Fruit fly (Drosophila melanogaster) whole organism, wandering third instar larva: Measurements from ENCODE around the gene Ca-Ma2d.

Experiments used
- Abd-B ChIP-seq: fragments of >200 bp; optimal IDR thresholded peaks from 2 replicates; lab custom pipeline; 2017; ENCODE audit warnings: missing biosample characterization, missing genetic modification characterization
- CG9705 ChIP-seq: fragments of 200-800 bp; sonication (Bioruptor generic); optimal IDR thresholded peaks from 2 replicates; lab custom pipeline; 2018; ENCODE audit warnings: missing biosample characterization, mild to moderate bottlenecking, missing genetic modification characterization
- Dfd ChIP-seq: fragments of >200 bp; optimal IDR thresholded peaks from 2 replicates; lab custom pipeline; 2017; ENCODE audit warnings: missing biosample characterization, missing genetic modification characterization
- Dif ChIP-seq: fragments of 200-275, 200-300 bp; sonication (Bioruptor generic); optimal IDR thresholded peaks from 2 replicates; lab custom pipeline; 2018; ENCODE audit warnings: missing biosample characterization, missing genetic modification characterization; ENCODE audit not compliant: partially characterized antibody
- Hnf4 ChIP-seq: fragments of 200-800 bp; sonication (Bioruptor generic); optimal IDR thresholded peaks from 2 replicates; lab custom pipeline; 2016; ENCODE audit warnings: missing biosample characterization, mild to moderate bottlenecking, missing genetic modification characterization
- Hr83 ChIP-seq: fragments of 200-300 bp; sonication (Bioruptor generic); optimal IDR thresholded peaks from 2 replicates; lab custom pipeline; 2016; ENCODE audit warnings: missing biosample characterization, mild to moderate bottlenecking, missing genetic modification characterization, moderate library complexity; ENCODE audit not compliant: poor library complexity, severe bottlenecking
- Mio ChIP-seq: sonication (Bioruptor generic); optimal IDR thresholded peaks from 2 replicates; lab custom pipeline; 2016; ENCODE audit warnings: missing biosample characterization, missing genetic modification characterization
- N ChIP-seq: fragments of >200 bp; optimal IDR thresholded peaks from 2 replicates; lab custom pipeline; 2018; ENCODE audit warnings: missing biosample characterization, missing external identifiers, missing genetic modification characterization
- Sp1 ChIP-seq: fragments of 200-800 bp; sonication (Bioruptor generic); optimal IDR thresholded peaks from 3 replicates; lab custom pipeline; 2019; ENCODE audit warnings: missing biosample characterization, mild to moderate bottlenecking, missing genetic modification characterization, moderate library complexity
- br ChIP-seq: fragments of 200-800 bp; sonication (Bioruptor generic); optimal IDR thresholded peaks from 2 replicates; lab custom pipeline; 2016; ENCODE audit warnings: missing biosample characterization, missing genetic modification characterization
- dmrt93B ChIP-seq: fragments of 200-800 bp; sonication (Bioruptor generic); optimal IDR thresholded peaks from 2 replicates; lab custom pipeline; 2018; ENCODE audit warnings: missing biosample characterization, mild to moderate bottlenecking, missing genetic modification characterization
- foxo ChIP-seq, 2 experiments: fragments of 200-800 bp; sonication (Bioruptor generic); optimal IDR thresholded peaks; 2 replicates in 1 of 2; 3 replicates in 1 of 2; lab custom pipeline; 2016 to 2017; ENCODE audit warnings: missing biosample characterization in 2 of 2, missing genetic modification characterization in 2 of 2
- fru ChIP-seq: fragments of 200-800 bp; sonication (Bioruptor generic); optimal IDR thresholded peaks from 3 replicates; lab custom pipeline; 2016; ENCODE audit warnings: missing biosample characterization, mild to moderate bottlenecking, missing genetic modification characterization
- h ChIP-seq: fragments of 200-800 bp; sonication (Bioruptor generic); optimal IDR thresholded peaks from 3 replicates; lab custom pipeline; 2016; ENCODE audit warnings: missing biosample characterization, mild to moderate bottlenecking, missing genetic modification characterization
- lola ChIP-seq: fragments of >200 bp; optimal IDR thresholded peaks from 2 replicates; lab custom pipeline; 2017; ENCODE audit warnings: missing biosample characterization, missing genetic modification characterization
- psq ChIP-seq: fragments of 200-800 bp; sonication (Bioruptor generic); optimal IDR thresholded peaks from 3 replicates; lab custom pipeline; 2017; ENCODE audit warnings: missing biosample characterization, mild to moderate bottlenecking, missing genetic modification characterization, moderate library complexity
- rgr ChIP-seq: fragments of 200-800 bp; sonication (Bioruptor generic); optimal IDR thresholded peaks from 3 replicates; lab custom pipeline; 2016; ENCODE audit warnings: missing biosample characterization, mild to moderate bottlenecking, missing genetic modification characterization
- sage ChIP-seq: fragments of 200-800 bp; sonication (Bioruptor generic); optimal IDR thresholded peaks from 2 replicates; lab custom pipeline; 2016; ENCODE audit warnings: missing biosample characterization, mild to moderate bottlenecking, missing genetic modification characterization
- sv ChIP-seq: fragments of 200-800 bp; sonication (Bioruptor generic); optimal IDR thresholded peaks from 3 replicates; lab custom pipeline; 2016; ENCODE audit warnings: missing biosample characterization, missing genetic modification characterization
- tai ChIP-seq: sonication (Bioruptor generic); optimal IDR thresholded peaks from 2 replicates; lab custom pipeline; 2016; ENCODE audit warnings: missing biosample characterization, missing genetic modification characterization
- usp ChIP-seq: fragments of >200 bp; optimal IDR thresholded peaks from 2 replicates; lab custom pipeline; 2017; ENCODE audit warnings: missing biosample characterization, missing genetic modification characterization
- woc ChIP-seq: sonication (Bioruptor generic); optimal IDR thresholded peaks from 2 replicates; lab custom pipeline; 2016; ENCODE audit warnings: missing biosample characterization, mild to moderate bottlenecking, missing genetic modification characterization

The Ca-Ma2d gene

DNA sequence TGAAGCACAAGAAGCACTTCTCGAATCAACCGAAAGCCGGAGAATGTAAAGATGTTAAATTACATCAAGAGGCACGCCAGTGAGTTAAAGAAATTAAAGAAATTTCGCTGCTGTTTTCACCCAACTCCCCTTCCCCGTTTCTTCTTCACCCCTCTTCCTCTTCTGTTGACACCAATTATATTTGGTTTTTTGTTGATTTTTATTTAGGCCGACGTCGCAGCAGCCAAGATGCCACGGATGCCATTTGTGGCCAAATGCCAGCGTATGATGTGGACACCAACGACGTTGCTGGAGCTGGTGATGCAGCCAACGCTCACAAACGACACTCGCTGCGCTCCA lies 57.1 kb downstream of the Ca-Ma2d start:
- TF ChIP-seq sv (GFP tag; lab: Kevin White, UChicago): no peak
- no peak for TF ChIP-seq tai
- TF ChIP-seq fru (GFP tag; lab: Kevin White, UChicago): no peak
- no peak for TF ChIP-seq Mio (GFP tag; lab: Kevin White, UChicago)
- TF ChIP-seq Dif (GFP tag; lab: Kevin White, UChicago): no peak
- no peak for TF ChIP-seq psq (GFP tag; lab: Kevin White, UChicago)
- no peak for TF ChIP-seq lola
- no peak for TF ChIP-seq Hr83
- TF ChIP-seq, all 38 proteins: peak for 0

DNA sequence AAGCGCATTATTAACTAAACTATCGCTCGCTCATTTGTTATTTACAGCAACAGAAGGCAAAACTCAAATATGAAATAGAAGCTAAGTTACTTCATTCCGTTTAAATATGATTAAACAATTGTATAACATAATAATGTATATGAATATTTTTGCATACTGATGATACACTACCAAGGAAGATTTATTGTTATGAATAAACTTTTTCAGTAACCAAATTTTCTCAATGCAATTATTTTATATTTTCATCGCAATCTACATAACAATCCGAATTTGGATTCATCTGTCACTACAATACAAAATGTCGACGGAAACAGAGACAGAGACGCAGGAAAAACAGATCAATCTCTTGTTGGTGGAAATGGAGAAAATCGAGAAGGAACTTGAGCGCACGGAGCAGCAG lies 59.7 kb downstream of the Ca-Ma2d start, which contains the start of gene CG17329:
Gene CG17329 (plus strand): TSS at position 301 of the 400 bp plus-strand sequence.
- TF ChIP-seq rgr (GFP tag; lab: Kevin White, UChicago): no peak
- TF ChIP-seq N (GFP tag; lab: Kevin White, UChicago): no peak
- TF ChIP-seq usp (GFP tag; lab: Kevin White, UChicago): no peak
- no peak for TF ChIP-seq CG9705
- no peak for TF ChIP-seq tai
- TF ChIP-seq br (GFP tag; lab: Kevin White, UChicago): no peak
- TF ChIP-seq woc (GFP tag; lab: Kevin White, UChicago): no peak
- TF ChIP-seq dmrt93B (GFP tag; lab: Kevin White, UChicago): no peak
- no peak for TF ChIP-seq psq (GFP tag; lab: Kevin White, UChicago)
- TF ChIP-seq foxo (GFP tag; optimal IDR thresholded peaks at IDR 0.05; lab: Kevin White, UChicago): no peak
- TF ChIP-seq Hnf4: no peak
- TF ChIP-seq Abd-B (GFP tag; lab: Kevin White, UChicago): no peak
- TF ChIP-seq Dfd (GFP tag; lab: Kevin White, UChicago): no peak
- TF ChIP-seq sage (GFP tag; lab: Kevin White, UChicago): no peak
- no peak for TF ChIP-seq h
- no peak for TF ChIP-seq Sp1 (GFP tag; lab: Kevin White, UChicago)
